Fruit fly (Drosophila melanogaster): Measurements from ENCODE around the gene Prosalpha4.
A peak's percentile ranks its signal among the peaks of the same experiment; 100 is the strongest.

Gene Prosalpha4

dm6 chrX:16323063-16323462, 47.0 kb downstream of the Prosalpha4 start, which contains the start of the genes CG9917 and CG32579 (continued):
- peak; percentile 66 for TF ChIP-seq inv (GFP tag; IDR thresholded peaks at IDR 0.05; ENCODE audit: partially characterized antibody)
- TF ChIP-seq bcd (GFP tag; optimal IDR thresholded peaks at IDR 0.05): no peak
- no peak for TF ChIP-seq phol (tag; optimal IDR thresholded peaks at IDR 0.05)
- no peak for TF ChIP-seq sqz (GFP tag; optimal IDR thresholded peaks at IDR 0.05)
- no peak for TF ChIP-seq CG10565 (GFP tag; optimal IDR thresholded peaks at IDR 0.05)
- no peak for TF ChIP-seq CG31441 (GFP tag; IDR thresholded peaks at IDR 0.05)
- no peak for TF ChIP-seq exex (tag; optimal IDR thresholded peaks at IDR 0.05)
- peak; percentile 12 for TF ChIP-seq CG10267 (tag; optimal IDR thresholded peaks at IDR 0.05)
- no peak for TF ChIP-seq br (optimal IDR thresholded peaks at IDR 0.05)
- TF ChIP-seq CG2678 (tag; optimal IDR thresholded peaks at IDR 0.05): no peak
- TF ChIP-seq ttk (GFP tag; IDR thresholded peaks at IDR 0.05): no peak
- no peak for TF ChIP-seq CG5245 (GFP tag; optimal IDR thresholded peaks at IDR 0.05)
- TF ChIP-seq twi (tag; optimal IDR thresholded peaks at IDR 0.05): no peak
- no peak for TF ChIP-seq trh (GFP tag; optimal IDR thresholded peaks at IDR 0.05)
- no peak for TF ChIP-seq seq (GFP tag; IDR thresholded peaks at IDR 0.05)
- TF ChIP-seq al (GFP tag; IDR thresholded peaks at IDR 0.05): no peak
- no peak for TF ChIP-seq CG16863 (GFP tag; optimal IDR thresholded peaks at IDR 0.05)
- TF ChIP-seq Dfd (GFP tag; optimal IDR thresholded peaks at IDR 0.05): no peak
- no peak for TF ChIP-seq zf30C (GFP tag; optimal IDR thresholded peaks at IDR 0.05)
- TF ChIP-seq Six4 (GFP tag; optimal IDR thresholded peaks at IDR 0.05): no peak
- peak; percentile 80 for TF ChIP-seq CG3995 (GFP tag; optimal IDR thresholded peaks at IDR 0.05)
- no peak for TF ChIP-seq CG14667 (GFP tag; IDR thresholded peaks at IDR 0.05)
- TF ChIP-seq CG14050 (GFP tag; IDR thresholded peaks at IDR 0.05): no peak
- TF ChIP-seq CG15479 (GFP tag; optimal IDR thresholded peaks at IDR 0.05): no peak
- no peak for TF ChIP-seq aop (GFP tag; IDR thresholded peaks at IDR 0.05)
- TF ChIP-seq slp2 (GFP tag; optimal IDR thresholded peaks at IDR 0.05): no peak
- no peak for TF ChIP-seq dpn (GFP tag; optimal IDR thresholded peaks at IDR 0.05)
- TF ChIP-seq CG1233 (GFP tag; optimal IDR thresholded peaks at IDR 0.05): no peak
- TF ChIP-seq tx (GFP tag; optimal IDR thresholded peaks at IDR 0.05): no peak
- TF ChIP-seq chm (GFP tag; IDR thresholded peaks at IDR 0.05): no peak
- TF ChIP-seq ewg (GFP tag; optimal IDR thresholded peaks at IDR 0.05): no peak
- no peak for TF ChIP-seq crc (GFP tag; optimal IDR thresholded peaks at IDR 0.05)
- TF ChIP-seq CG32772 (GFP tag; IDR thresholded peaks at IDR 0.05): no peak
- TF ChIP-seq CG31388 (GFP tag; optimal IDR thresholded peaks at IDR 0.05): no peak
- no peak for TF ChIP-seq Stat92E (GFP tag; optimal IDR thresholded peaks at IDR 0.05)
- TF ChIP-seq repo (GFP tag; optimal IDR thresholded peaks at IDR 0.05): no peak
- no peak for TF ChIP-seq NC2β (GFP tag; optimal IDR thresholded peaks at IDR 0.05)
- no peak for TF ChIP-seq unpg (GFP tag; optimal IDR thresholded peaks at IDR 0.05)
- no peak for TF ChIP-seq vfl (GFP tag; optimal IDR thresholded peaks at IDR 0.05)
- no peak for TF ChIP-seq usp (GFP tag; optimal IDR thresholded peaks at IDR 0.05)
- no peak for TF ChIP-seq CG9797 (GFP tag; optimal IDR thresholded peaks at IDR 0.05)
- no peak for TF ChIP-seq chif (GFP tag; optimal IDR thresholded peaks at IDR 0.05)
- TF ChIP-seq CG6791 (GFP tag; IDR thresholded peaks at IDR 0.05; ENCODE audit: partially characterized antibody): peak; percentile 86
- TF ChIP-seq CG12659 (GFP tag; optimal IDR thresholded peaks at IDR 0.05): peak; percentile 56
- TF ChIP-seq CG11504 (tag; optimal IDR thresholded peaks at IDR 0.05): no peak
- TF ChIP-seq pzg (GFP tag; optimal IDR thresholded peaks at IDR 0.05): peak; percentile 67
- no peak for TF ChIP-seq z (GFP tag; IDR thresholded peaks at IDR 0.05)
- no peak for TF ChIP-seq TFAM (GFP tag; optimal IDR thresholded peaks at IDR 0.05)
- no peak for TF ChIP-seq gsb (GFP tag; IDR thresholded peaks at IDR 0.05)
- TF ChIP-seq ken (GFP tag; IDR thresholded peaks at IDR 0.05): no peak
- TF ChIP-seq wek (GFP tag; optimal IDR thresholded peaks at IDR 0.05): no peak
- TF ChIP-seq Ptx1 (GFP tag; IDR thresholded peaks at IDR 0.05): no peak
- TF ChIP-seq CG6175 (GFP tag; IDR thresholded peaks at IDR 0.05): no peak
